Fruit fly (Drosophila melanogaster) whole organism, adult: ENCODE results near the gene CG4594.

Source experiments
- CG11617 ChIP-seq: fragments of 200-800 bp; sonication (Bioruptor generic); optimal IDR thresholded peaks from 2 replicates; lab custom pipeline; 2017; ENCODE audit warnings: mild to moderate bottlenecking, missing biosample characterization, missing genetic modification reagents, missing genetic modification characterization
- CG12768 ChIP-seq: fragments of 200-800 bp; sonication (Bioruptor generic); optimal IDR thresholded peaks from 2 replicates; lab custom pipeline; 2017; ENCODE audit warnings: missing biosample characterization, missing genetic modification characterization, mild to moderate bottlenecking, moderate library complexity, missing genetic modification reagents
- CG14711 ChIP-seq: fragments of 200-800 bp; sonication (Bioruptor generic); optimal IDR thresholded peaks from 2 replicates; lab custom pipeline; 2018; ENCODE audit warnings: missing biosample characterization, mild to moderate bottlenecking, missing genetic modification characterization, moderate library complexity
- CG1620 ChIP-seq: fragments of 200-800 bp; sonication (Bioruptor generic); optimal IDR thresholded peaks from 2 replicates; lab custom pipeline; 2016; ENCODE audit warnings: missing biosample characterization, missing genetic modification characterization
- CG33017 ChIP-seq: fragments of 200-800 bp; sonication (Bioruptor generic); optimal IDR thresholded peaks from 2 replicates; lab custom pipeline; 2018; ENCODE audit warnings: missing biosample characterization, mild to moderate bottlenecking, missing genetic modification characterization, moderate library complexity
- CG5204 ChIP-seq: fragments of 200-800 bp; sonication (Bioruptor generic); optimal IDR thresholded peaks from 2 replicates; lab custom pipeline; 2016; ENCODE audit warnings: missing biosample characterization, missing genetic modification characterization
- CG7045 ChIP-seq: fragments of 200-800 bp; sonication (Bioruptor generic); optimal IDR thresholded peaks from 2 replicates; lab custom pipeline; 2017; ENCODE audit warnings: missing biosample characterization, mild to moderate bottlenecking, missing genetic modification characterization
- CG7101 ChIP-seq: fragments of 200-800 bp; sonication (Bioruptor generic); optimal IDR thresholded peaks from 2 replicates; lab custom pipeline; 2018; ENCODE audit warnings: missing biosample characterization, mild to moderate bottlenecking, missing genetic modification characterization, moderate library complexity
- Clk ChIP-seq: fragments of 200-800 bp; sonication (Bioruptor generic); optimal IDR thresholded peaks from 2 replicates; lab custom pipeline; 2017; ENCODE audit warnings: missing biosample characterization, missing genetic modification characterization
- Crg-1 ChIP-seq: fragments of 200-800 bp; sonication (Bioruptor generic); optimal IDR thresholded peaks from 2 replicates; lab custom pipeline; 2016; ENCODE audit warnings: missing biosample characterization, missing genetic modification characterization
- Hr96 ChIP-seq: fragments of 200-800 bp; sonication (Bioruptor generic); optimal IDR thresholded peaks from 2 replicates; lab custom pipeline; 2016; ENCODE audit warnings: missing biosample characterization, missing genetic modification characterization
- Mnt ChIP-seq: fragments of 200-800 bp; sonication (Bioruptor generic); optimal IDR thresholded peaks from 2 replicates; lab custom pipeline; 2016; ENCODE audit warnings: missing biosample characterization, mild to moderate bottlenecking, missing genetic modification characterization
- bab1 ChIP-seq: fragments of 200-800 bp; sonication (Bioruptor generic); optimal IDR thresholded peaks from 3 replicates; lab custom pipeline; 2019; ENCODE audit warnings: missing biosample characterization, mild to moderate bottlenecking, missing genetic modification characterization, moderate library complexity
- cic ChIP-seq: fragments of 200-800 bp; sonication (Bioruptor generic); optimal IDR thresholded peaks from 2 replicates; lab custom pipeline; 2017; ENCODE audit warnings: missing biosample characterization, mild to moderate bottlenecking, missing genetic modification characterization, moderate library complexity
- cnc ChIP-seq, 2 experiments: fragments of >200 bp; optimal IDR thresholded peaks; 2 replicates each; lab custom pipeline; 2017
- kay ChIP-seq: fragments of 200-800 bp; sonication (Bioruptor generic); peaks from one replicate; lab custom pipeline; 2016; ENCODE audit warnings: missing biosample characterization, missing genetic modification characterization, borderline replicate concordance
- ovo ChIP-seq: fragments of 200-800 bp; sonication (Bioruptor generic); optimal IDR thresholded peaks from 2 replicates; lab custom pipeline; 2016; ENCODE audit warnings: missing biosample characterization, missing genetic modification characterization
- pad ChIP-seq: fragments of 200-800 bp; sonication (Bioruptor generic); optimal IDR thresholded peaks from 3 replicates; lab custom pipeline; 2017; ENCODE audit warnings: missing biosample characterization, missing genetic modification characterization, mild to moderate bottlenecking, moderate library complexity, missing genetic modification reagents
- tj ChIP-seq: fragments of 200-800 bp; sonication (Bioruptor generic); optimal IDR thresholded peaks from 3 replicates; lab custom pipeline; 2017; ENCODE audit warnings: missing biosample characterization, mild to moderate bottlenecking, missing genetic modification characterization, moderate library complexity
- toe ChIP-seq: fragments of 200-800 bp; sonication (Bioruptor generic); optimal IDR thresholded peaks from 2 replicates; lab custom pipeline; 2016; ENCODE audit warnings: missing biosample characterization, missing genetic modification characterization

CG4594 gene

DNA sequence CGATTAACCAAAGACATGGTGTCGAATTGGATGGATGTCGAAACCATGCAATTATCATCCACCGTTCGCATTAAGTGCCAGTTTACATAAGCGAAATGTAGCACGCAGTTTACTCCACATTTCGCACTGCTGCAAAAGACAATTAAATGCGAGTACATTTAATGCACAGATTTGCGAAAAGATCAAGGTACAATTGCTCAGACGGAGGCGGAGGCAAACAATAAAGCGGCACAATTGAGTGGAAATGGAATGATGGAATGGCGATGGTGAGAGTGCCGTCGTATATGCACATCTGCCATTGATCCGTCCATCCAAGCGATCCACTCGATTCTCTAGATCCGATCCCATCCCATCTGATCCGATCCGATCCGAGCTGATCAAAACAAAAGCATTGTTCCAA lies 25.1 kb downstream of the CG4594 start:
- TF ChIP-seq tj (no peak), CG7045 (no peak), CG5204 (GFP tag; lab: Kevin White, UChicago) (no peak), CG7101 (tag; lab: Kevin White, UChicago) (no peak), toe (no peak), CG12768 (no peak), Clk (GFP tag; lab: Kevin White, UChicago) (no peak), CG14711 (tag; lab: Kevin White, UChicago) (no peak), ovo (GFP tag; lab: Kevin White, UChicago) (no peak)

DNA sequence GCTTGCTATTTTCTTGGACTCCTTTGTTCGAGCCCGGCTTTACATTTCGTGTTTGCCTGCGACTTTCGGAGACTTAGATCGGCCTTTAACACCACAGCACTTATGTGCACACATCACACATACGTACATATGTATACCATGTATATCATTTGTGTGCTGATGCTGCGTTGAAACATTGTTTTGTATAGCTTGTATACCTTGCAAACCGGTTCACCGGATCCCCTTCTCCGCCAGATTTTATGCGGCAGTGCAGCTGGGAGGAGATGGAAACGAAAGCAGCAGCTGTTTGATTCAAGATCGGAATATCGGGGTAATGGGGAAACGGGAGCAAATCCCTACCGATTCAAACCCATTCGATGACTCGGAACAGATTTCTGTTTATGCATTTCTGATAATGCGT lies 26.1 kb downstream of the CG4594 start:
- TF ChIP-seq tj, result no peak

DNA sequence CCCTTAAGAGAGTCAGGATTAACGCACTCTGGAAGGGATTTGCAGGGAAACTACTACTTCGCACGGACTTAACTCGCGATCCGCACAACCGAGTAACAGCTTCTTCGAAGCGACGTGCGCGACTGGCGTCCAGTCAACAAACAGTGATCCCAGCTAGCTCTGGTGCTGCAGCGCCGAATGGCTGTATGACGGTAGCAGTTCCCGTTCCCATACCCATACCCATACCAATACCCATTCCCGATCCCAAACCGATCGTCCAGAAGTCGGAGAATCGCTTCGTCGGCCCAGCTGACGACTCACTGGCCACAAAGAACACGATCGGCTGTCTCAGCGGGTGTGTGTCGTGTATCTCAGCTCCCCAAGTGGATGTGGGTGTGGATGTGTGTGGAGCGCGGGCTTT lies 27.3 kb downstream of the CG4594 start, which contains the start of gene CG5853:
CG5853 (minus strand) TSS at position 384 of the 400 bp plus-strand sequence.
- TF ChIP-seq cnc (optimal IDR thresholded peaks at IDR 0.05; lab: Kevin White, UChicago), result no peak
- peak; percentile 25 for TF ChIP-seq tj
- TF ChIP-seq bab1 (GFP tag; lab: Kevin White, UChicago), result peak; percentile 62
- no peak for TF ChIP-seq CG5204 (GFP tag; lab: Kevin White, UChicago)
- TF ChIP-seq CG11617 (GFP tag; lab: Kevin White, UChicago), result no peak
- TF ChIP-seq kay (GFP tag; lab: Kevin White, UChicago), result no peak
- peak; percentile 46 for TF ChIP-seq Hr96 (GFP tag; lab: Kevin White, UChicago)
- peak; percentile 33 for TF ChIP-seq pad (GFP tag; lab: Kevin White, UChicago)
- no peak for TF ChIP-seq CG1620 (GFP tag; lab: Kevin White, UChicago)
- TF ChIP-seq Clk (GFP tag; lab: Kevin White, UChicago), result peak; percentile 25
- TF ChIP-seq CG7045, result no peak
- peak; percentile 79 for TF ChIP-seq Mnt (GFP tag; lab: Kevin White, UChicago)
- TF ChIP-seq CG7101 (tag; lab: Kevin White, UChicago), result peak; percentile 26
- peak; percentile 27 for TF ChIP-seq CG33017 (tag; lab: Kevin White, UChicago)
- peak; percentile 78 for TF ChIP-seq CG12768
- TF ChIP-seq Crg-1, result no peak
- TF ChIP-seq ovo (GFP tag; lab: Kevin White, UChicago), result peak; percentile 37
- TF ChIP-seq cic (GFP tag; lab: Kevin White, UChicago), result peak; percentile 79
- peak; percentile 11 for TF ChIP-seq CG14711 (tag; lab: Kevin White, UChicago)
- TF ChIP-seq toe, result peak; percentile 18

DNA sequence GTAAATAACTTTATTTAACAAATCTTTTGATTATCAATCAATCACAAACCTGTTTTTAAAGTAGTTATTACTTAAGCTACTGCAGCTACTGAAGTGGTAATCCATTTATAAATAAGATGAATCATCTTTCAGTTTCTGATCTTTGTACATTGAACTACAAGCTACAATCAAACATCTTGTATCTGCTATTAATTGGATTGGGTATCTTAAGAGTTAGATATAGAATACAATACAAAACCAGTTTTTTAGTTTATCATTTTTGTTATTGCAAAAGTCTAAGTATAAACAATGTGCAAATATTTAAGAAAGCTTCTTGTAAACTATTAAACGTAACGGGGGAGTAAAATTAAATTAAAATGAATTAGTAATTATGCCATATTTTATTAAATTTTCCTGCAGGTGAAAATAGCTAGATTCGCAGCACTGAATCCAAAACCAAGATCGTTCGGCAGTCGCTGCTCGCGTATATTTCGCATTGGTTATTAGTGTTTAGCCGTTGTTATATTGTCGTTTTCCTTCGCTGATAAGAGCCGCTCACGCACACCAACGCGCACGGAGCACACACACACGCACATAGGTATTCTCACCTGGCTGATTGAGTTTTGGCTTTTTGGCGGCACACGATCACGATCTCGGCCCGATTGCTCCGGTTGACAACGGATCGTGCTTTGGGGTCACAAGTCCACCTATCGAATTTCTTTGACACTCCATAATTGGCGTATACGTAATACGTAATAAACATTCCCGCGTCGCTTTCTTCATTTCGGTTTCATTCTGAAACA lies 28.0 kb downstream of the CG4594 start:
- TF ChIP-seq toe, result no peak
- TF ChIP-seq cic (GFP tag; lab: Kevin White, UChicago), result peak; percentile 47
- TF ChIP-seq CG12768, result peak; percentile 68
- TF ChIP-seq CG14711 (tag; lab: Kevin White, UChicago), result no peak
- no peak for TF ChIP-seq CG33017 (tag; lab: Kevin White, UChicago)

DNA sequence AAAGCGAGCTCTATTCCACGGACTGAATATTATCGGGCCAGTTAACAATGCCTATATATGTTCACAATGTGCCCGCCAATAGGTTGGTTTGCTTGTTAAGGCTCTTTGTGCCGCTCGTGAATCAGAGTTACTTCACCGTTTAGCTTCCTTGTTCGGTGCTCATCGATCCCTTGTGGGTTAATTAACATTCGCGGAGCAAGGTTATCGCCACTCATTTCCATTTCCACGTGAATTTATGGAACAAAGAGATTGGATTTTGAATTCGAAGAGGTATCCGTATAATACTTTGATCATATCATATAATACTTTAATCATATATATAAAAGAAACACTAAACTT lies 28.5 kb downstream of the CG4594 start:
- TF ChIP-seq CG12768 (no peak), CG7101 (tag; lab: Kevin White, UChicago) (no peak), kay (GFP tag; lab: Kevin White, UChicago) (no peak), ovo (GFP tag; lab: Kevin White, UChicago) (no peak), CG1620 (GFP tag; lab: Kevin White, UChicago) (no peak), CG5204 (GFP tag; lab: Kevin White, UChicago) (no peak), Crg-1 (no peak), tj (no peak), CG33017 (tag; lab: Kevin White, UChicago) (no peak), Clk (GFP tag; lab: Kevin White, UChicago) (no peak), CG7045 (no peak), CG14711 (tag; lab: Kevin White, UChicago) (no peak), bab1 (GFP tag; lab: Kevin White, UChicago) (no peak), cnc (optimal IDR thresholded peaks at IDR 0.05; lab: Kevin White, UChicago) (no peak), Hr96 (GFP tag; lab: Kevin White, UChicago) (no peak), Mnt (GFP tag; lab: Kevin White, UChicago) (no peak), CG11617 (GFP tag; lab: Kevin White, UChicago) (no peak), toe (no peak), cic (GFP tag; lab: Kevin White, UChicago) (no peak)

DNA sequence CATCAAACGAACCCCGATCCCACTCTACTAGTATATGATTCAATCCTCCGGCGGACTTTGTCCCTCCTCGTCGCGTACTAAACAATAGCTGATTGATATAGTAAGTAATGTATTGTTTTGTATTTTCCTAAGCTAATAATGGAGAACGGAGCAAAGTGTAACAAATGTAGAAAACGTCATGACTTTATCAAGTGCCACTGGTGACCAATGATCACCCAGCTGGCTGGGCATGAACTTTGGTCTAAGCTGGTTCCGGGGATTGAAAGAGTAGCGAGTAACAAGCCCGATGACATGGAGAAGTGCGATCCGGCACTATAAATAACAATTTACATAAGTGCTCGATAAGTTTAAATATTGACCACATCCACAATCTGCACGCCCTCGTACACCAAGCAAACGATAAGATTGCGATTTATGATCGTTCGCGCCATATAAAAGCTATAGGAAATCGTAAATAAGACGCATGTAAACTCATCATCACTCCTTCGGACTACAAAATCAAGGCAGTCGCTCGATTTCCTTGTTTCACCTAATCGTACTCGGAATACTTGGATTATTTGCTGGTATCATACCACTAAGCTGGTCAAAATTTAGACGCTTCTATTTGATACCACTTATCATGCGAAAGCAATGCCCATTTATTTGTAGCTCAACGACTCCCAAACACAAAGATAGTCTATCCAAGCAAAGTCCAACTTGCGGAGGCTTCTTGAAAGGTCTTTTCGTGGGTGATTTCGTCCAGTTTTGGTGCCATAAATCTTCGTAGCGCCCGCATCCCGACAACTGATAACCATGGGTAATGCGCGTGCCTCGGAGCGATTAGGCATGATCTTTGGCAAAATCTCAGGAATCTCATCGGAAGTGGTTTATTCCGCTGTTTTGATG lies 29.5 kb downstream of the CG4594 start:
- TF ChIP-seq cic (GFP tag; lab: Kevin White, UChicago) (peak; percentile 19), CG5204 (GFP tag; lab: Kevin White, UChicago) (no peak), CG7045 (peak; percentile 0), Clk (GFP tag; lab: Kevin White, UChicago) (no peak), CG12768 (peak; percentile 72), CG33017 (tag; lab: Kevin White, UChicago) (no peak)
